Fruit fly (Drosophila melanogaster) whole organism, prepupa: ENCODE data around the gene CG14708.

Source experiments
- CG10631 ChIP-seq: fragments of 200-800 bp; sonication (Bioruptor generic); optimal IDR thresholded peaks from 2 replicates; lab custom pipeline; 2016; ENCODE audit warnings: missing biosample characterization, missing genetic modification characterization
- CG10669 ChIP-seq: fragments of 200-800 bp; sonication (Bioruptor generic); optimal IDR thresholded peaks from 3 replicates; lab custom pipeline; 2018; ENCODE audit warnings: missing biosample characterization, mild to moderate bottlenecking, missing genetic modification characterization, moderate library complexity
- CG11294 ChIP-seq: fragments of 200-800 bp; sonication (Bioruptor generic); IDR thresholded peaks from 2 replicates; pipeline ENCODE4 v1.3.6; 2022; ENCODE audit warnings: missing biosample characterization, missing genetic modification characterization
- CG11762 ChIP-seq: fragments of 200-800 bp; sonication (Bioruptor generic); optimal IDR thresholded peaks from 3 replicates; lab custom pipeline; 2016; ENCODE audit warnings: missing biosample characterization, missing genetic modification characterization; ENCODE audit not compliant: insufficient read depth
- CG11902 ChIP-seq: fragments of 200-800 bp; sonication (Bioruptor generic); optimal IDR thresholded peaks from 3 replicates; lab custom pipeline; 2016; ENCODE audit warnings: missing biosample characterization, missing genetic modification characterization
- CG15336 ChIP-seq: fragments of 200-800 bp; sonication (Bioruptor generic); IDR thresholded peaks from 2 replicates; pipeline ENCODE4 v1.3.6; 2022; ENCODE audit warnings: missing biosample characterization, missing genetic modification characterization
- CG1621 ChIP-seq: fragments of 200-800 bp; sonication (Bioruptor generic); optimal IDR thresholded peaks from 3 replicates; lab custom pipeline; 2018; ENCODE audit warnings: missing biosample characterization, mild to moderate bottlenecking, missing genetic modification characterization
- CG16779 ChIP-seq: fragments of 200-800 bp; sonication (Bioruptor generic); optimal IDR thresholded peaks from 3 replicates; lab custom pipeline; 2017; ENCODE audit warnings: missing biosample characterization, mild to moderate bottlenecking, missing genetic modification characterization
- CG3032 ChIP-seq: fragments of 200-800 bp; optimal IDR thresholded peaks from 2 replicates; lab custom pipeline; 2019; ENCODE audit warnings: missing biosample characterization, mild to moderate bottlenecking, missing genetic modification characterization, moderate library complexity
- CG31627 ChIP-seq: fragments of 200-800 bp; sonication (Bioruptor generic); optimal IDR thresholded peaks from 3 replicates; lab custom pipeline; 2016; ENCODE audit warnings: missing biosample characterization, missing genetic modification characterization
- CG32006 ChIP-seq: fragments of 200-800 bp; sonication (Bioruptor generic); optimal IDR thresholded peaks from 3 replicates; lab custom pipeline; 2017; ENCODE audit warnings: missing biosample characterization, mild to moderate bottlenecking, missing genetic modification characterization
- CG3919 ChIP-seq: fragments of 200-800 bp; sonication (Bioruptor generic); optimal IDR thresholded peaks from 3 replicates; lab custom pipeline; 2016; ENCODE audit warnings: missing biosample characterization, missing genetic modification characterization
- CG6163 ChIP-seq: fragments of 200-800 bp; sonication (Bioruptor generic); IDR thresholded peaks from 3 replicates; pipeline ENCODE4 v1.3.6; 2022; ENCODE audit warnings: missing biosample characterization, missing genetic modification characterization
- CG6276 ChIP-seq: fragments of 200-800 bp; sonication (Bioruptor generic); optimal IDR thresholded peaks from 2 replicates; lab custom pipeline; 2017; ENCODE audit warnings: missing biosample characterization, mild to moderate bottlenecking, missing genetic modification characterization
- CG6792 ChIP-seq: fragments of 200-800 bp; sonication (Bioruptor generic); optimal IDR thresholded peaks from 3 replicates; lab custom pipeline; 2016; ENCODE audit warnings: missing biosample characterization, missing genetic modification characterization
- CG6808 ChIP-seq: fragments of 200-800 bp; sonication (Bioruptor generic); optimal IDR thresholded peaks from 3 replicates; lab custom pipeline; 2017; ENCODE audit warnings: missing biosample characterization, missing genetic modification characterization, mild to moderate bottlenecking, moderate library complexity, missing genetic modification reagents
- CG7368 ChIP-seq: fragments of 200-800 bp; sonication (Bioruptor generic); optimal IDR thresholded peaks from 3 replicates; lab custom pipeline; 2016; ENCODE audit warnings: missing biosample characterization, missing genetic modification characterization
- CG8119 ChIP-seq: fragments of 200-800 bp; sonication (Bioruptor generic); IDR thresholded peaks from 3 replicates; pipeline ENCODE4 v1.3.6; 2022; ENCODE audit warnings: missing biosample characterization, missing genetic modification characterization
- CG8319 ChIP-seq: fragments of 200-800 bp; sonication (Bioruptor generic); optimal IDR thresholded peaks from 3 replicates; lab custom pipeline; 2016; ENCODE audit warnings: missing biosample characterization, missing genetic modification characterization
- CG9139 ChIP-seq: fragments of 200-800 bp; sonication (Bioruptor generic); optimal IDR thresholded peaks from 3 replicates; lab custom pipeline; 2017; ENCODE audit warnings: missing biosample characterization, mild to moderate bottlenecking, missing genetic modification characterization
- Eip75B ChIP-seq: fragments of 200-800 bp; sonication (Bioruptor generic); optimal IDR thresholded peaks from 3 replicates; lab custom pipeline; 2016; ENCODE audit warnings: missing biosample characterization, missing genetic modification characterization
- Eip78C ChIP-seq: fragments of 200-800 bp; sonication (Bioruptor generic); peaks from one replicate; lab custom pipeline; 2016; ENCODE audit warnings: missing biosample characterization, missing genetic modification characterization
- Ets96B ChIP-seq: fragments of 200-800 bp; optimal IDR thresholded peaks from 2 replicates; lab custom pipeline; 2019; ENCODE audit warnings: missing biosample characterization, mild to moderate bottlenecking, missing genetic modification characterization, moderate library complexity
- Gug ChIP-seq: fragments of 200-800 bp; sonication (Bioruptor generic); IDR thresholded peaks from 2 replicates; pipeline ENCODE4 v1.3.6; 2022; ENCODE audit warnings: missing biosample characterization, missing genetic modification characterization
- Hr38 ChIP-seq: sonication (Bioruptor generic); optimal IDR thresholded peaks from 2 replicates; lab custom pipeline; 2016; ENCODE audit warnings: missing biosample characterization, missing genetic modification characterization
- Hr39 ChIP-seq: fragments of 200-800 bp; sonication (Bioruptor generic); optimal IDR thresholded peaks from 2 replicates; lab custom pipeline; 2016; ENCODE audit warnings: missing biosample characterization, missing genetic modification characterization
- Lpt ChIP-seq: fragments of 200-800 bp; sonication (Bioruptor generic); optimal IDR thresholded peaks from 3 replicates; lab custom pipeline; 2016; ENCODE audit warnings: missing biosample characterization, missing genetic modification characterization
- Smox ChIP-seq: fragments of 200-800 bp; sonication (Bioruptor generic); optimal IDR thresholded peaks from 3 replicates; lab custom pipeline; 2016; ENCODE audit warnings: missing biosample characterization, missing genetic modification characterization
- Sox102F ChIP-seq: fragments of 200-800 bp; sonication (Bioruptor generic); optimal IDR thresholded peaks from 2 replicates; lab custom pipeline; 2016; ENCODE audit warnings: missing biosample characterization, mild to moderate bottlenecking, missing genetic modification characterization
- Sox14 ChIP-seq: fragments of 200-800 bp; sonication (Bioruptor generic); optimal IDR thresholded peaks from 3 replicates; lab custom pipeline; 2016; ENCODE audit warnings: missing biosample characterization, missing genetic modification characterization
- Sox15 ChIP-seq: fragments of 200-800 bp; sonication (Bioruptor generic); optimal IDR thresholded peaks from 3 replicates; lab custom pipeline; 2016; ENCODE audit warnings: missing biosample characterization, missing genetic modification characterization
- cyc ChIP-seq: fragments of 200-800 bp; sonication (Bioruptor generic); optimal IDR thresholded peaks from 3 replicates; lab custom pipeline; 2016; ENCODE audit warnings: missing biosample characterization, missing genetic modification characterization
- dac ChIP-seq: fragments of 200-800 bp; sonication (Bioruptor generic); optimal IDR thresholded peaks from 2 replicates; lab custom pipeline; 2017; ENCODE audit warnings: missing biosample characterization, mild to moderate bottlenecking, missing genetic modification characterization
- dsx ChIP-seq: fragments of 200-800 bp; optimal IDR thresholded peaks from 3 replicates; lab custom pipeline; 2019; ENCODE audit warnings: missing biosample characterization, mild to moderate bottlenecking, missing genetic modification characterization, moderate library complexity; ENCODE audit not compliant: poor library complexity, severe bottlenecking
- eg ChIP-seq: fragments of 200-800 bp; sonication (Bioruptor generic); IDR thresholded peaks from 3 replicates; pipeline ENCODE4 v1.3.6; 2022; ENCODE audit warnings: missing biosample characterization, missing genetic modification characterization
- fd59A ChIP-seq: fragments of 200-800 bp; sonication (Bioruptor generic); optimal IDR thresholded peaks from 2 replicates; lab custom pipeline; 2017; ENCODE audit warnings: missing biosample characterization, mild to moderate bottlenecking, missing genetic modification characterization, missing genetic modification reagents
- lz ChIP-seq: fragments of 200-800 bp; sonication (Bioruptor generic); optimal IDR thresholded peaks from 3 replicates; lab custom pipeline; 2016; ENCODE audit warnings: missing biosample characterization, missing genetic modification characterization
- net ChIP-seq: fragments of 200-800 bp; sonication (Bioruptor generic); optimal IDR thresholded peaks from 3 replicates; lab custom pipeline; 2016; ENCODE audit warnings: missing biosample characterization, missing genetic modification characterization
- salr ChIP-seq, 2 experiments: fragments of 200-800 bp; sonication (Bioruptor generic); optimal IDR thresholded peaks; 3 replicates each; lab custom pipeline; 2016 to 2018; ENCODE audit warnings: missing biosample characterization in 2 of 2, missing genetic modification characterization in 2 of 2, mild to moderate bottlenecking in 1 of 2
- spab ChIP-seq: fragments of 200-800 bp; sonication (Bioruptor generic); optimal IDR thresholded peaks from 2 replicates; lab custom pipeline; 2017; ENCODE audit warnings: missing biosample characterization, mild to moderate bottlenecking, missing genetic modification characterization, missing genetic modification reagents
- ss ChIP-seq, 2 experiments: fragments of 200-800 bp; sonication (Bioruptor generic); optimal IDR thresholded peaks; 2 replicates in 1 of 2; 3 replicates in 1 of 2; lab custom pipeline; 2017 to 2018; ENCODE audit warnings: mild to moderate bottlenecking in 2 of 2, missing biosample characterization in 2 of 2, missing genetic modification characterization in 2 of 2, moderate library complexity in 1 of 2
- topi ChIP-seq: fragments of 200-800 bp; sonication (Bioruptor generic); optimal IDR thresholded peaks from 3 replicates; lab custom pipeline; 2016; ENCODE audit warnings: missing biosample characterization, missing genetic modification characterization
- vri ChIP-seq: fragments of 200-800 bp; sonication (Bioruptor generic); optimal IDR thresholded peaks from 3 replicates; lab custom pipeline; 2016; ENCODE audit warnings: missing biosample characterization, mild to moderate bottlenecking, missing genetic modification characterization

Gene CG14708

DNA sequence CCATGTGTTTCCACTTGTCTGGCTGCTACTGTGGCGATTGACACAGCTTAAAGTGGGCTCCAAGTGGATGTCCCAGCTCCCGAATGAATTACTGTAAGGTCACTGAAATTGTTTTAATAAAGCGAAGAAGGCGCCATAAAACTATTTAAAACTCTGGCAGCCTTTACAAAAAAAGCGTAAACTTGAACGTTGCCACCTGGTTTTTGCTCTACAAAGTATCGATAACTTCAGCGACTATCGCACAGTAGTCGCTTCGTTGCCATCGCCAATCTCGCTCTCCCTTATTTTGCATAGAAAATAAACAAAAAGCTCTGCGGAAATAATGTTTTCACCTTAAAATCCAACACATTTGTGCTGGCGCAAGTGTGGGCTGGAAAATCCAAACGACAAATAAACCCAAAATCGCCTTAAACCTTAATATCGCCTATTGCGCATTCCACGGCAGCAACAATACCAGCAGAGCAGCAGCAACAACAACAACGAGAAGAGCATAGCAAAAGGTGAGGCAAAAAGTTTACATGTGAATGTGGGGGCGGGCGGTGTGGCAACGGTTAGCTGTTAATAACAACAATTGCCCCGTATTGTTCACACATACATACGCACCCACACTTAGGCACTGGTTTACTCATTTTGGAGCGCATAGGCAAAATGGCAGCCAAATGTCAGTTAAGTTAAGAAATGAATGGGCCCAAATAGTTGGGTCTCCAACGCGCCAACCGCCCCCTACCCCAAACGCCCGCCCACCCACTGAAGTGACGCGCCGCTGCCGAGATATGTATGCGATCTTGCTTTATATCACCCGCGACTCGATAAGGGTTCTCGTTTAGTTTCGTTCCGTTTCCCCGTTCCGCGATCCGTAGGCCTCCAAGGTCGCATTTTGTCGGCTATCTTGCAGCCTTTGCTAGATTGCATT is 27.7 kb downstream of the CG14708 start, which contains the start of gene wkd:
wkd (plus strand) TSS at position 237 of the 913 bp plus-strand sequence.
- TF ChIP-seq Lpt (no peak), CG1621 (tag; lab: Kevin White, UChicago) (peak; percentile 83), CG31627 (GFP tag; lab: Kevin White, UChicago) (peak; percentile 9)

DNA sequence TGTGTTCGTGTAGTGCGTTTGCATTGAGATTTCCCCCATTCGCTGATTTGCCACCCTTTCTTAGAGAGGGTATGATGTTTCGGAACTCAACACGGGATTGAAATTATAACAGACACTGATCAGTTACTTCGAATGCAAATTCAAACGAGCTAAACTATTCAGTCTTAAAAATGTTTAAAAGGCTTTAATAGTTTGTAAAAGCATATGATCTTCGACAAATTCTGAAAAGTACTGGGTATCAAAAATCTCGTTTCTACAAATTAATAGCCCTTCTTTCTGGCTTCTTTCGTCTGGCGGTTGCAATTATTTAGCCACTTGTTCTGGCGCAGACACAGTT is 28.3 kb downstream of the CG14708 start:
- peak in 1 of 2 experiments; percentile 73 for TF ChIP-seq ss (GFP tag; optimal IDR thresholded peaks at IDR 0.05; lab: Kevin White, UChicago)
- TF ChIP-seq Hr38 (GFP tag; lab: Kevin White, UChicago): peak; percentile 68
- TF ChIP-seq cyc (GFP tag; lab: Kevin White, UChicago): peak; percentile 36
- TF ChIP-seq CG11294 (GFP tag; lab: Robert Waterston, UW): peak; percentile 88
- peak; percentile 79 for TF ChIP-seq dsx (GFP tag; lab: Kevin White, UChicago)
- TF ChIP-seq dac (GFP tag; lab: Kevin White, UChicago): peak; percentile 79
- peak; percentile 86 for TF ChIP-seq CG1621 (tag; lab: Kevin White, UChicago)
- peak; percentile 88 for TF ChIP-seq Gug
- TF ChIP-seq eg (GFP tag; lab: Robert Waterston, UW): peak; percentile 96
- TF ChIP-seq Lpt: peak; percentile 89
- TF ChIP-seq Eip75B (GFP tag; lab: Kevin White, UChicago): peak; percentile 88
- TF ChIP-seq CG11902 (GFP tag; lab: Kevin White, UChicago): peak; percentile 1
- peak; percentile 72 for TF ChIP-seq CG11762 (GFP tag; lab: Kevin White, UChicago)
- TF ChIP-seq CG3032 (tag; lab: Kevin White, UChicago): peak; percentile 86
- TF ChIP-seq fd59A (GFP tag; lab: Kevin White, UChicago): peak; percentile 76
- peak; percentile 64 for TF ChIP-seq CG8319
- peak; percentile 77 for TF ChIP-seq CG6808 (GFP tag; lab: Kevin White, UChicago)
- peak; percentile 90 for TF ChIP-seq net (GFP tag; lab: Kevin White, UChicago)
- TF ChIP-seq vri (GFP tag; lab: Kevin White, UChicago): no peak
- peak; percentile 90 for TF ChIP-seq CG3919 (GFP tag; lab: Kevin White, UChicago)
- TF ChIP-seq Sox102F (GFP tag; lab: Kevin White, UChicago): no peak
- peak; percentile 71 for TF ChIP-seq CG6792 (GFP tag; lab: Kevin White, UChicago)
- TF ChIP-seq CG8119 (GFP tag; lab: Robert Waterston, UW): peak; percentile 92
- TF ChIP-seq salr (GFP tag; optimal IDR thresholded peaks at IDR 0.05; lab: Kevin White, UChicago): peak; percentile 77 to 86
- no peak for TF ChIP-seq Smox (GFP tag; lab: Kevin White, UChicago)
- peak; percentile 81 for TF ChIP-seq CG7368 (GFP tag; lab: Kevin White, UChicago)
- peak; percentile 50 for TF ChIP-seq CG9139 (GFP tag; lab: Kevin White, UChicago)
- TF ChIP-seq Eip78C: no peak
- peak; percentile 92 for TF ChIP-seq CG32006 (GFP tag; lab: Kevin White, UChicago)
- peak; percentile 88 for TF ChIP-seq CG10669 (GFP tag; lab: Kevin White, UChicago)
- TF ChIP-seq Sox15 (GFP tag; lab: Kevin White, UChicago): peak; percentile 19
- peak; percentile 87 for TF ChIP-seq CG10631
- TF ChIP-seq topi: no peak
- TF ChIP-seq CG6276: no peak
- no peak for TF ChIP-seq lz (GFP tag; lab: Kevin White, UChicago)
- TF ChIP-seq Hr39 (GFP tag; lab: Kevin White, UChicago): no peak
- TF ChIP-seq CG6163 (GFP tag; lab: Robert Waterston, UW): peak; percentile 93
- peak; percentile 19 for TF ChIP-seq CG31627 (GFP tag; lab: Kevin White, UChicago)
- peak; percentile 83 for TF ChIP-seq Sox14 (GFP tag; lab: Kevin White, UChicago)
- TF ChIP-seq spab (GFP tag; lab: Kevin White, UChicago): peak; percentile 79
- peak; percentile 96 for TF ChIP-seq CG15336 (GFP tag; lab: Robert Waterston, UW)
- TF ChIP-seq Ets96B (tag; lab: Kevin White, UChicago): peak; percentile 85
- no peak for TF ChIP-seq CG16779
